Fruit fly (Drosophila melanogaster): ENCODE data around the gene CG14105.
A peak's percentile ranks its signal among the peaks of the same experiment; 100 is the strongest.

The CG14105 gene

dm6 chr3L:13425571-13425970 lies 902 bp downstream of the CG14105 start, which contains the start of gene CG14106:
TSS of gene CG14106 (minus strand) at chr3L:13425671.
- TF ChIP-seq vri (GFP tag; optimal IDR thresholded peaks at IDR 0.05) (no peak), CG6276 (GFP tag; optimal IDR thresholded peaks at IDR 0.05) (no peak), CG6808 (GFP tag; optimal IDR thresholded peaks at IDR 0.05) (no peak), spab (GFP tag; optimal IDR thresholded peaks at IDR 0.05) (no peak), CG10669 (GFP tag; optimal IDR thresholded peaks at IDR 0.05) (no peak), CG11762 (GFP tag; optimal IDR thresholded peaks at IDR 0.05; ENCODE audit: insufficient read depth) (no peak), CG8319 (GFP tag; optimal IDR thresholded peaks at IDR 0.05) (no peak), CG7368 (GFP tag; optimal IDR thresholded peaks at IDR 0.05) (no peak)

dm6 chr3L:13424068-13424467 lies 2.4 kb downstream of the CG14105 start, which contains the start of gene CG33263:
TSS of gene CG33263 (minus strand) at chr3L:13424168.
- TF ChIP-seq CG3032 (tag; optimal IDR thresholded peaks at IDR 0.05): no peak

- TF ChIP-seq Smox (GFP tag; optimal IDR thresholded peaks at IDR 0.05) (no peak), CG3919 (GFP tag; optimal IDR thresholded peaks at IDR 0.05) (no peak), spab (GFP tag; optimal IDR thresholded peaks at IDR 0.05) (no peak), Blimp-1 (GFP tag; optimal IDR thresholded peaks at IDR 0.05) (no peak), svp (GFP tag) (no peak), cyc (GFP tag; optimal IDR thresholded peaks at IDR 0.05) (no peak), CG8119 (GFP tag; IDR thresholded peaks at IDR 0.05) (no peak), Sox102F (GFP tag; optimal IDR thresholded peaks at IDR 0.05) (no peak)
Measured at dm6 chr3L:13422286-13422787, 4.1 kb downstream of the CG14105 start, which contains the start of gene CG32121. TSS of gene CG32121 (minus strand) at chr3L:13422336.

- TF ChIP-seq CG6792 (GFP tag; optimal IDR thresholded peaks at IDR 0.05) (no peak), CG31627 (GFP tag; optimal IDR thresholded peaks at IDR 0.05) (no peak), salr (GFP tag; optimal IDR thresholded peaks at IDR 0.05) (no peak), eg (GFP tag; IDR thresholded peaks at IDR 0.05) (no peak), CG11294 (GFP tag; IDR thresholded peaks at IDR 0.05) (no peak)
Measured at dm6 chr3L:13420212-13420611, 6.3 kb downstream of the CG14105 start.

dm6 chr3L:13412886-13413224 lies 13.6 kb downstream of the CG14105 start:
- TF ChIP-seq CG4318 (GFP tag; optimal IDR thresholded peaks at IDR 0.05) (no peak), eg (GFP tag; IDR thresholded peaks at IDR 0.05) (no peak), CG15336 (GFP tag; IDR thresholded peaks at IDR 0.05) (no peak), svp (GFP tag) (peak; percentile 42), CG6276 (GFP tag; optimal IDR thresholded peaks at IDR 0.05) (no peak), CG7368 (GFP tag; optimal IDR thresholded peaks at IDR 0.05) (no peak), CG1621 (tag; optimal IDR thresholded peaks at IDR 0.05) (peak; percentile 43), CG9139 (GFP tag; optimal IDR thresholded peaks at IDR 0.05) (no peak), pdm3 (GFP tag; optimal IDR thresholded peaks at IDR 0.05) (no peak), Met (GFP tag; optimal IDR thresholded peaks at IDR 0.05) (no peak), CG8632 (GFP tag; optimal IDR thresholded peaks at IDR 0.05) (no peak), CG6854 (GFP tag; optimal IDR thresholded peaks at IDR 0.05) (no peak), CG31627 (GFP tag; optimal IDR thresholded peaks at IDR 0.05) (no peak)

- no peak for TF ChIP-seq CG32006 (GFP tag; optimal IDR thresholded peaks at IDR 0.05)
- TF ChIP-seq eg (GFP tag; IDR thresholded peaks at IDR 0.05): 0 out of 3 replicates have a peak, but pooled peaks have one; percentile 15
- TF ChIP-seq Sox102F (GFP tag; optimal IDR thresholded peaks at IDR 0.05): no peak
- peak; percentile 16 for TF ChIP-seq CG11762 (GFP tag; optimal IDR thresholded peaks at IDR 0.05; ENCODE audit: insufficient read depth)
- no peak for TF ChIP-seq CG10669 (GFP tag; optimal IDR thresholded peaks at IDR 0.05)
- TF ChIP-seq CG34406 (GFP tag; optimal IDR thresholded peaks at IDR 0.05): peak; percentile 24
- TF ChIP-seq fd85E (GFP tag; optimal IDR thresholded peaks at IDR 0.05): no peak
- TF ChIP-seq CG31627 (GFP tag; optimal IDR thresholded peaks at IDR 0.05): no peak
- TF ChIP-seq svp (GFP tag): peak; percentile 41
- no peak for TF ChIP-seq CG6792 (GFP tag; optimal IDR thresholded peaks at IDR 0.05)
- TF ChIP-seq Hr39 (GFP tag; optimal IDR thresholded peaks at IDR 0.05): peak; percentile 7
- TF ChIP-seq cyc (GFP tag; optimal IDR thresholded peaks at IDR 0.05): peak; percentile 29
- TF ChIP-seq CG7368 (GFP tag; optimal IDR thresholded peaks at IDR 0.05): peak; percentile 3
- TF ChIP-seq lz (GFP tag; optimal IDR thresholded peaks at IDR 0.05): peak; percentile 22
- no peak for TF ChIP-seq ss (GFP tag; optimal IDR thresholded peaks at IDR 0.05)
- no peak for TF ChIP-seq vri (GFP tag; optimal IDR thresholded peaks at IDR 0.05)
- TF ChIP-seq Ets21C (GFP tag; optimal IDR thresholded peaks at IDR 0.05): no peak
- no peak for TF ChIP-seq Gug (GFP tag; IDR thresholded peaks at IDR 0.05)
- peak; percentile 24 for TF ChIP-seq Met (GFP tag; optimal IDR thresholded peaks at IDR 0.05)
- TF ChIP-seq CG3919 (GFP tag; optimal IDR thresholded peaks at IDR 0.05): peak; percentile 24
- TF ChIP-seq Lpt (GFP tag; optimal IDR thresholded peaks at IDR 0.05): peak; percentile 26
- TF ChIP-seq Sox14 (GFP tag; optimal IDR thresholded peaks at IDR 0.05): peak; percentile 36
Measured at dm6 chr3L:13412200-13412885, 14.1 kb downstream of the CG14105 start, which contains the start of the genes CG10222 and flr. TSS of gene CG10222 (minus strand) at chr3L:13412453. TSS of gene flr (plus strand) at chr3L:13412843.
